Worm (Caenorhabditis elegans) whole organism, L1 larva: Measurements from ENCODE around the gene gop-2.

ENCODE experiments used
- Y116A8C.19 ChIP-seq: sonication (generic microtip); optimal IDR thresholded peaks from 2 replicates; lab custom pipeline; 2016; ENCODE audit warnings: missing compliant biosample characterization, missing genetic modification characterization, borderline replicate concordance
- aly-2 ChIP-seq: fragments of 150-350 bp; optimal IDR thresholded peaks from 2 replicates; lab custom pipeline; 2014; ENCODE audit warnings: missing biosample characterization, missing genetic modification characterization
- blmp-1 ChIP-seq: fragments of 150-350 bp; optimal IDR thresholded peaks from 2 replicates; lab custom pipeline; 2014; ENCODE audit warnings: missing biosample characterization, missing genetic modification characterization
- ceh-63 ChIP-seq: fragments of 200-800 bp; sonication (Bioruptor generic); optimal IDR thresholded peaks from 2 replicates; lab custom pipeline; 2018; ENCODE audit warnings: mild to moderate bottlenecking, missing genetic modification characterization, missing compliant biosample characterization
- ceh-82 ChIP-seq, 3 experiments: fragments of 150-350 bp in 1 of 3; sonication (generic microtip) in 2 of 3; optimal IDR thresholded peaks; 2 replicates each; lab custom pipeline; 2014 to 2017; ENCODE audit warnings: missing biosample characterization in 3 of 3, missing genetic modification characterization in 3 of 3
- ceh-90 ChIP-seq: sonication (generic microtip); optimal IDR thresholded peaks from 2 replicates; lab custom pipeline; 2016; ENCODE audit warnings: missing genetic modification characterization, missing compliant biosample characterization
- dpl-1 ChIP-seq, 3 experiments: fragments of 150-350 bp in 2 of 3; sonication (generic microtip) in 1 of 3; optimal IDR thresholded peaks; 2 replicates each; lab custom pipeline; 2014 to 2017; ENCODE audit warnings: missing biosample characterization in 3 of 3, missing genetic modification characterization in 3 of 3, missing genetic modification reagents in 3 of 3
- efl-1 ChIP-seq, 4 experiments: fragments of 150-350 bp; optimal IDR thresholded peaks in 3 of 4; peaks in 1 of 4; 1 replicate in 1 of 4; 2 replicates in 3 of 4; lab custom pipeline; 2014; ENCODE audit warnings: missing biosample characterization in 2 of 4, missing genetic modification characterization in 2 of 4, missing genetic modification reagents in 2 of 4
- elt-2 ChIP-seq: sonication (generic microtip); optimal IDR thresholded peaks from 2 replicates; lab custom pipeline; 2016; ENCODE audit warnings: missing genetic modification characterization, mild to moderate bottlenecking, inconsistent platforms, missing compliant biosample characterization, missing genetic modification reagents
- elt-3 ChIP-seq, 6 experiments: fragments of 150-350 bp in 1 of 6; sonication (generic microtip); optimal IDR thresholded peaks; 2 replicates each; lab custom pipeline; 2017 to 2018; ENCODE audit warnings: missing biosample characterization in 6 of 6, missing genetic modification characterization in 6 of 6, inconsistent platforms in 1 of 6
- ets-5 ChIP-seq: fragments of 200-800 bp; sonication (Bioruptor generic); IDR thresholded peaks from 2 replicates; pipeline ENCODE4 v1.3.6; 2022; ENCODE audit warnings: missing genetic modification characterization, missing compliant biosample characterization
- fkh-10 ChIP-seq: sonication (generic microtip); optimal IDR thresholded peaks from 2 replicates; lab custom pipeline; 2017; ENCODE audit warnings: missing biosample characterization, missing genetic modification reagents, missing genetic modification characterization
- fkh-8 ChIP-seq: sonication (generic microtip); optimal IDR thresholded peaks from 2 replicates; lab custom pipeline; 2016; ENCODE audit warnings: mild to moderate bottlenecking, missing genetic modification characterization, missing compliant biosample characterization
- fos-1 ChIP-seq: fragments of 150-350 bp; optimal IDR thresholded peaks from 2 replicates; lab custom pipeline; 2014; ENCODE audit warnings: missing biosample characterization, missing genetic modification characterization
- grh-1 ChIP-seq: fragments of 200-800 bp; sonication (Bioruptor generic); IDR thresholded peaks from 2 replicates; pipeline ENCODE4 v1.3.6; 2022; ENCODE audit warnings: missing genetic modification reagents, missing genetic modification characterization, missing compliant biosample characterization
- irx-1 ChIP-seq: sonication (generic microtip); optimal IDR thresholded peaks from 2 replicates; lab custom pipeline; 2016; ENCODE audit warnings: missing genetic modification characterization, missing compliant biosample characterization
- jun-1 ChIP-seq: fragments of 150-350 bp; optimal IDR thresholded peaks from 2 replicates; lab custom pipeline; 2014; ENCODE audit warnings: missing biosample characterization, missing genetic modification reagents, missing genetic modification characterization
- lin-13 ChIP-seq: fragments of 150-350 bp; optimal IDR thresholded peaks from 2 replicates; lab custom pipeline; 2014; ENCODE audit warnings: missing biosample characterization, missing genetic modification reagents, missing genetic modification characterization
- lin-14 ChIP-seq: fragments of 200-800 bp; sonication (Bioruptor generic); optimal IDR thresholded peaks from 2 replicates; lab custom pipeline; 2018; ENCODE audit warnings: mild to moderate bottlenecking, missing genetic modification characterization, moderate library complexity, missing compliant biosample characterization
- lin-15B ChIP-seq: fragments of 150-350 bp; sonication (generic microtip); optimal IDR thresholded peaks from 3 replicates; lab custom pipeline; 2014; ENCODE audit warnings: missing biosample characterization, missing genetic modification characterization
- lin-35 ChIP-seq, 2 experiments: fragments of 150-350 bp; optimal IDR thresholded peaks; 2 replicates each; lab custom pipeline; 2014; ENCODE audit warnings: missing biosample characterization in 2 of 2, missing genetic modification characterization in 2 of 2, missing genetic modification reagents in 2 of 2
- lin-39 ChIP-seq: fragments of 150-350 bp; optimal IDR thresholded peaks from 2 replicates; lab custom pipeline; 2014; ENCODE audit warnings: missing biosample characterization, missing genetic modification reagents, missing genetic modification characterization
- lsy-2 ChIP-seq, 2 experiments: fragments of 150-350 bp; optimal IDR thresholded peaks; 2 replicates each; lab custom pipeline; 2014; ENCODE audit warnings: missing biosample characterization in 2 of 2, missing genetic modification characterization in 2 of 2
- mab-9 ChIP-seq: fragments of 200-800 bp; sonication (Bioruptor generic); IDR thresholded peaks from 2 replicates; pipeline ENCODE4 v1.3.6; 2022; ENCODE audit warnings: missing genetic modification reagents, missing genetic modification characterization, missing compliant biosample characterization
- mep-1 ChIP-seq: fragments of 150-350 bp; optimal IDR thresholded peaks from 2 replicates; lab custom pipeline; 2014; ENCODE audit warnings: missing biosample characterization, missing genetic modification characterization
- nhr-20 ChIP-seq: sonication (generic microtip); optimal IDR thresholded peaks from 2 replicates; lab custom pipeline; 2016; ENCODE audit warnings: mild to moderate bottlenecking, missing genetic modification characterization, missing compliant biosample characterization
- nhr-28 ChIP-seq: fragments of 150-350 bp; optimal IDR thresholded peaks from 2 replicates; lab custom pipeline; 2014; ENCODE audit warnings: missing biosample characterization, missing genetic modification characterization
- nhr-47 ChIP-seq: sonication (generic microtip); optimal IDR thresholded peaks from 2 replicates; lab custom pipeline; 2016; ENCODE audit warnings: mild to moderate bottlenecking, missing genetic modification characterization, moderate library complexity, missing compliant biosample characterization
- nhr-71 ChIP-seq: sonication (generic microtip); optimal IDR thresholded peaks from 2 replicates; lab custom pipeline; 2016; ENCODE audit warnings: mild to moderate bottlenecking, missing genetic modification characterization, moderate library complexity, missing compliant biosample characterization
- nhr-76 ChIP-seq: sonication (generic microtip); optimal IDR thresholded peaks from 2 replicates; lab custom pipeline; 2017; ENCODE audit warnings: missing biosample characterization, missing genetic modification characterization
- nhr-77 ChIP-seq: fragments of 150-350 bp; optimal IDR thresholded peaks from 2 replicates; lab custom pipeline; 2014; ENCODE audit warnings: missing biosample characterization, missing genetic modification characterization
- nhr-85 ChIP-seq: sonication (generic microtip); peaks from one replicate; lab custom pipeline; 2016; ENCODE audit warnings: missing genetic modification characterization, inconsistent platforms, missing compliant biosample characterization
- pqm-1 ChIP-seq: sonication (generic microtip); optimal IDR thresholded peaks from 3 replicates; lab custom pipeline; 2017; ENCODE audit warnings: missing biosample characterization, missing genetic modification characterization
- skn-1 ChIP-seq: fragments of 150-350 bp; optimal IDR thresholded peaks from 2 replicates; lab custom pipeline; 2014; ENCODE audit warnings: missing biosample characterization, missing genetic modification characterization
- snu-23 ChIP-seq: sonication (generic microtip); optimal IDR thresholded peaks from 2 replicates; lab custom pipeline; 2016; ENCODE audit warnings: missing genetic modification characterization, missing compliant biosample characterization
- sup-37 ChIP-seq: fragments of 200-800 bp; sonication (Bioruptor generic); optimal IDR thresholded peaks from 2 replicates; lab custom pipeline; 2018; ENCODE audit warnings: mild to moderate bottlenecking, missing genetic modification characterization, missing compliant biosample characterization
- unc-130 ChIP-seq: fragments of 150-350 bp; optimal IDR thresholded peaks from 2 replicates; lab custom pipeline; 2017; ENCODE audit warnings: missing biosample characterization, missing genetic modification characterization, inconsistent platforms
- unc-30 ChIP-seq: sonication (generic microtip); optimal IDR thresholded peaks from 2 replicates; lab custom pipeline; 2017; ENCODE audit warnings: missing biosample characterization, missing genetic modification characterization
- unc-62 ChIP-seq: fragments of 150-350 bp; optimal IDR thresholded peaks from 2 replicates; lab custom pipeline; 2014; ENCODE audit warnings: missing biosample characterization, missing genetic modification reagents, missing genetic modification characterization
- unc-86 ChIP-seq: sonication (generic microtip); optimal IDR thresholded peaks from 2 replicates; lab custom pipeline; 2016; ENCODE audit warnings: missing genetic modification characterization, missing compliant biosample characterization
- vab-15 ChIP-seq: sonication (generic microtip); optimal IDR thresholded peaks from 2 replicates; lab custom pipeline; 2017; ENCODE audit warnings: missing genotype, mild to moderate bottlenecking, missing genetic modification characterization, missing compliant biosample characterization
- xbp-1 ChIP-seq: sonication (generic microtip); optimal IDR thresholded peaks from 2 replicates; lab custom pipeline; 2016; ENCODE audit warnings: missing genetic modification characterization, missing compliant biosample characterization

Gene gop-2

DNA sequence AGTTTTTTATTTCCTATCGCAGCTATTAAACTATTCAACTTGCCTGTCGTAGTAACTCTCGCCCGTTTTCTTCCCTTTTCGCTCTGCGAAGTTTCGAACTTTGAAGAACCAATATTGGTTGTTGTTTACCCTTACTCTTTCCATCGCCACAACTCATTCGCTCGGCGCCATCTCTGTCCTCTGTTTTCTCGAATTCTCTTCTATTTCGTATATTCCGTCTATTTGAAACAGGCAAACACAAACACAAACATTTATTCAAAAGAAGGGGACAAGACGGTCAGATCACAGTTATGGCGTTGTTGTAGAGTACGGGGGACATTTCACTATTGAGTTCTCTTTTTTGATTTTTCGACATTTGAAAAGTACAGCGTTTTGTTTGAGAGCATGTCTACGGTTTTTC lies 36.0 kb upstream of the gop-2 start:
- peak; percentile 35 for TF ChIP-seq mep-1
- no peak for TF ChIP-seq unc-86 (tag; lab: Kevin White, UChicago)
- TF ChIP-seq nhr-71 (tag; lab: Kevin White, UChicago): peak; percentile 8
- no peak for TF ChIP-seq efl-1 (optimal IDR thresholded peaks at IDR 0.05; lab: Kevin White, UChicago)
- TF ChIP-seq efl-1 (GFP tag; optimal IDR thresholded peaks at IDR 0.05 in 1 of 2; lab: Kevin White, UChicago): peak in 1 of 2 experiments; percentile 67
- no peak for TF ChIP-seq lin-13
- TF ChIP-seq nhr-77: peak; percentile 12
- TF ChIP-seq lin-14: peak; percentile 60

DNA sequence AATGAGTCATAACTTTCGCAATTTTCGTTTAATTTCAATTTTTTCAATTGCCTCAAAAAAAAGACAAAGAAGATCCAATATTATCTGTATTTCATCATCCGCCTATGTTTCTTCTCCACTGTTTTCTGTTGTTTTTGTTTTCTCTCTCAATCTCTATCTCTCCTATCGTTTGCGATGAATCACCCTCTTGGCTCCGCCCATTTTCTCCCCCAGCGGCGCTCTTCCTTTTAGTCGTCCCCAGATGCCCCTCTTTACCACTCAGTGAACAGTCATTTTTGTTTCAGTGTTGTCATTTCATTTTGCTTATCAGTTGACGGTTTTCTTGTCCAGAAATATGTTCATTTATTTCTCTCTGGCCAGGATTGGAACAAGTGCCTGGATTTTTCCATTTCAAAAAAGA lies 33.9 kb upstream of the gop-2 start:
- TF ChIP-seq vab-15 (no peak), irx-1 (tag; lab: Kevin White, UChicago) (no peak), nhr-20 (tag; lab: Kevin White, UChicago) (no peak), mab-9 (GFP tag; lab: Robert Waterston, UW) (no peak), lin-39 (tag; lab: Kevin White, UChicago) (no peak), fkh-10 (no peak), lin-13 (no peak), unc-62 (GFP tag; lab: Kevin White, UChicago) (no peak), lin-14 (peak; percentile 37), grh-1 (GFP tag; lab: Robert Waterston, UW) (no peak), snu-23 (GFP tag; lab: Kevin White, UChicago) (peak; percentile 6), blmp-1 (tag; lab: Kevin White, UChicago) (peak; percentile 35), lin-35 (GFP tag; optimal IDR thresholded peaks at IDR 0.05; lab: Kevin White, UChicago) (no peak), fos-1 (tag; lab: Kevin White, UChicago) (peak; percentile 81), ceh-82 (tag; optimal IDR thresholded peaks at IDR 0.05; lab: Kevin White, UChicago) (peak in 1 of 3 experiments; percentile 27), elt-3 (tag; optimal IDR thresholded peaks at IDR 0.05; lab: Kevin White, UChicago) (no peak), nhr-28 (no peak), lin-15B (tag; lab: Kevin White, UChicago) (no peak), sup-37 (GFP tag; lab: Kevin White, UChicago) (no peak), xbp-1 (no peak), fkh-8 (tag; lab: Kevin White, UChicago) (no peak), skn-1 (tag; lab: Kevin White, UChicago) (peak; percentile 11), ceh-90 (no peak), ceh-63 (GFP tag; lab: Kevin White, UChicago) (no peak), dpl-1 (GFP tag; optimal IDR thresholded peaks at IDR 0.05; lab: Kevin White, UChicago) (no peak), unc-130 (tag; lab: Kevin White, UChicago) (no peak)
- TF ChIP-seq, all 84 proteins: peak for 6

DNA sequence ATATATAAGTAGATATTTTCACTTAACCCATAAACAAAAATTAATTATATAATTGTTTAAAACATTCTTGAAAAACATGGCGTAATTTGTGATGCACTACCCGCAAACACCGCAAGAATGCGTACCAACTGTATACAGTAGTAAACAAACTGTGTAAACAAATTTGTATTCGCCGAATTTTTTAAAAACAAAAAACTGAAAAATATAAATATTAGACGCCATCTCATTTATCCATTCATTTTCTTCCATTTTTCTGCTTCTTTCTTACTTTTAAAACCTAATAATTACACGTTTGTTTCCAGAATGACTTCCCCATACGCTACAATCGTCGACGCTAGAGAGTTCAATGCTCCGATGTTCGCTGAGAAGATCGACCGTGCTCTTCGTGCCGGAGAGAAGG lies 33.5 kb upstream of the gop-2 start, which contains the start of gene nex-1:
Gene nex-1, plus strand, starts transcription at position 301 of the 400 bp plus-strand sequence.
- TF ChIP-seq lsy-2 (tag; optimal IDR thresholded peaks at IDR 0.05; lab: Kevin White, UChicago): peak in 1 of 2 experiments; percentile 7
- no peak for TF ChIP-seq unc-30 (tag; lab: Kevin White, UChicago)
- no peak for TF ChIP-seq aly-2 (tag; lab: Kevin White, UChicago)
- TF ChIP-seq nhr-76 (tag; lab: Kevin White, UChicago): no peak
- TF ChIP-seq unc-130 (tag; lab: Kevin White, UChicago): no peak
- no peak for TF ChIP-seq pqm-1 (tag; lab: Kevin White, UChicago)
- TF ChIP-seq nhr-85: peak; percentile 50
- no peak for TF ChIP-seq jun-1 (tag; lab: Kevin White, UChicago)
- TF ChIP-seq elt-2: no peak
- no peak for TF ChIP-seq lin-13
- TF ChIP-seq ets-5: no peak
- TF ChIP-seq Y116A8C.19 (tag; lab: Kevin White, UChicago): no peak
- no peak for TF ChIP-seq nhr-47
- no peak for TF ChIP-seq sup-37 (GFP tag; lab: Kevin White, UChicago)
- TF ChIP-seq lin-39 (tag; lab: Kevin White, UChicago): no peak
